Fruit fly (Drosophila melanogaster) Kc167 (cell line): ENCODE measurements around the gene Polr2J.

Source experiments
- h ChIP-seq: fragments of >200 bp; optimal IDR thresholded peaks from 3 replicates; lab custom pipeline; 2018; ENCODE audit warnings: missing external identifiers
- insv ChIP-seq: fragments of >200 bp; optimal IDR thresholded peaks from 3 replicates; lab custom pipeline; 2018; ENCODE audit warnings: missing external identifiers
- psq ChIP-seq: fragments of >200 bp; optimal IDR thresholded peaks from 2 replicates; lab custom pipeline; 2017; ENCODE audit warnings: missing external identifiers

DNA sequence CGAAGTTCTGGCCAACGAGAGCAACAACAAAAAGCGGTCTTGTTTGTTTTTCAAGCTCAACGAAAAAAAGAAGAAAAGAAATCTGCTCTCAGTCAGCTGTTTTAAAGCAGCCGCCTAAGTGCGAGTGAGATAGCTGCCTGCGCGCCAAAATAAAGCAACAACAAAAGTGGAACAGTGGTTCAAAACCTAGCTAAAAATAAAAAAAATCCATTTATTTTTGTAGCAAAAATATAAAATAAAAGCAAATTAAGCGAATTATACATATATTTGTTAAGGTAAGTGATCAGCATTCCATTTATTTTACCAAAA is 25.0 kb downstream of the Polr2J start:
- no peak for TF ChIP-seq h (lab: Kevin White, UChicago)
- TF ChIP-seq psq = no peak
- no peak for TF ChIP-seq insv (lab: Kevin White, UChicago)
